Worm (Caenorhabditis elegans): ENCODE results near the gene Y77E11A.7.
A peak's percentile ranks its signal among the peaks of the same experiment; 100 is the strongest.

Y77E11A.7 gene

DNA sequence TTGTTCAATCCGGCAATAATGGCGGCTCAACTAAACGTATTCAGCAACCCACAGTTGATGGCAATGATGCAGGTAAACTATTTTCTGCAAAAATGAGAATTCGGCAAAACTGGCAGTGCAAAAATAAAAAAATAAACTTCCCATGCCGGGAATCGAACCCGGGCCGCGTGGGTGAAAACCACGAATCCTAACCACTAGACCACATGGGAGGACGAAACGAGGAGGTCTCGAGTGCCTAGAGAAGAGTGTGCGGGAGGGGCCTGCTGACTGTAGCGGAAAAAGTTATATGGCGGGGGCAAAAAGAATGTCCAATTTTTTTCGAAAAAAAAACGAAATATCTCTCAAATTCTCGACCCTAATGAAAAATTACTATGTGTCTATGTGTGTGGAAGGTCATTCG lies 31.6 kb downstream of the Y77E11A.7 start:
- TF ChIP-seq egrh-3 (GFP tag; IDR thresholded peaks at IDR 0.05) (peak; percentile 47), ccch-3 (GFP tag; optimal IDR thresholded peaks at IDR 0.05) (no peak), ama-1 (optimal IDR thresholded peaks at IDR 0.05) (no peak), ama-1 (GFP tag; optimal IDR thresholded peaks at IDR 0.05) (peak in 1 of 2 experiments; percentile 47), hlh-26 (GFP tag; conservative IDR thresholded peaks at IDR 0.05) (no peak), mxl-1 (tag; optimal IDR thresholded peaks at IDR 0.05) (no peak), F57C9.4 (tag; optimal IDR thresholded peaks at IDR 0.05) (no peak), pbrm-1 (GFP tag; IDR thresholded peaks at IDR 0.05) (0 out of 2 replicates have a peak, but pooled peaks have one; percentile 41), madf-6 (GFP tag; IDR thresholded peaks at IDR 0.05) (peak; percentile 33; the same call in 1 of the 2 replicates), mes-4 (tag; optimal IDR thresholded peaks at IDR 0.05) (no peak), F52B5.7 (tag; optimal IDR thresholded peaks at IDR 0.05) (no peak), dox-1 (GFP tag; IDR thresholded peaks at IDR 0.05) (peak; percentile 66), chd-7 (tag; optimal IDR thresholded peaks at IDR 0.05) (peak; percentile 2), madf-3 (GFP tag; IDR thresholded peaks at IDR 0.05) (0 out of 2 replicates have a peak, but pooled peaks have one; percentile 47), C06A6.2 (GFP tag; conservative IDR thresholded peaks at IDR 0.05) (0 out of 2 replicates have a peak, but pooled peaks have one; percentile 32), egl-18 (GFP tag; IDR thresholded peaks at IDR 0.05) (no peak), athp-1 (tag; optimal IDR thresholded peaks at IDR 0.05) (peak; percentile 22), ztf-18 (tag; optimal IDR thresholded peaks at IDR 0.05) (peak; percentile 29), rpc-1 (optimal IDR thresholded peaks at IDR 0.05) (peak; percentile 59), rpc-1 (tag; optimal IDR thresholded peaks at IDR 0.05) (peak; percentile 75), let-526 (GFP tag; IDR thresholded peaks at IDR 0.05) (0 out of 2 replicates have a peak, but pooled peaks have one; percentile 62), tbx-9 (tag; optimal IDR thresholded peaks at IDR 0.05; ENCODE audit: borderline replicate concordance) (no peak), him-1 (tag; optimal IDR thresholded peaks at IDR 0.05) (peak; percentile 21), F33H1.4 (GFP tag; IDR thresholded peaks at IDR 0.05) (no peak), bed-1 (GFP tag; IDR thresholded peaks at IDR 0.05) (no peak), hrde-1 (tag; optimal IDR thresholded peaks at IDR 0.05; ENCODE audit: borderline replicate concordance) (no peak), B0035.1 (tag; optimal IDR thresholded peaks at IDR 0.05) (no peak), gei-17 (GFP tag; optimal IDR thresholded peaks at IDR 0.05) (no peak), T07F8.4 (tag; optimal IDR thresholded peaks at IDR 0.05) (peak; percentile 1), ceh-100 (GFP tag; IDR thresholded peaks at IDR 0.05) (peak; percentile 43; the same call in 1 of the 2 replicates), ets-4 (GFP tag; optimal IDR thresholded peaks at IDR 0.05) (no peak), lin-40 (tag; optimal IDR thresholded peaks at IDR 0.05) (peak; percentile 46), nfyb-1 (GFP tag; IDR thresholded peaks at IDR 0.05) (peak; percentile 78; the same call in 1 of the 2 replicates), sea-2 (GFP tag; IDR thresholded peaks at IDR 0.05) (no peak), lag-1 (GFP tag; IDR thresholded peaks at IDR 0.05) (no peak), ceh-58 (GFP tag; IDR thresholded peaks at IDR 0.05) (no peak), mel-28 (tag; optimal IDR thresholded peaks at IDR 0.05; ENCODE audit: borderline replicate concordance) (no peak), pha-4 (tag; optimal IDR thresholded peaks at IDR 0.05) (no peak), lsy-27 (tag; optimal IDR thresholded peaks at IDR 0.05; ENCODE audit: borderline replicate concordance, insufficient read depth) (no peak), K11D2.4 (GFP tag; IDR thresholded peaks at IDR 0.05) (peak; percentile 46; the same call in 1 of the 2 replicates), F49E8.2 (tag; optimal IDR thresholded peaks at IDR 0.05; ENCODE audit: insufficient read depth) (no peak), lin-26 (GFP tag; IDR thresholded peaks at IDR 0.05) (peak; percentile 70), F55B11.4 (tag; optimal IDR thresholded peaks at IDR 0.05; ENCODE audit: borderline replicate concordance, insufficient read depth) (no peak), snpc-3.4 (tag; optimal IDR thresholded peaks at IDR 0.05) (peak; percentile 19), sptf-2 (GFP tag; optimal IDR thresholded peaks at IDR 0.05) (no peak), dpl-1 (GFP tag; optimal IDR thresholded peaks at IDR 0.05) (no peak), zim-3 (tag; optimal IDR thresholded peaks at IDR 0.05) (peak; percentile 67), Y95B8A.8 (GFP tag; IDR thresholded peaks at IDR 0.05) (peak; percentile 54; the same call in 1 of the 2 replicates), B0261.1 (tag; optimal IDR thresholded peaks at IDR 0.05) (peak; percentile 90)
